Fruit fly (Drosophila melanogaster) whole organism, embryonic: ENCODE data around the gene CG32668.

Experiments used
- Adf1 ChIP-seq: fragments of 200-800 bp; sonication (Bioruptor generic); IDR thresholded peaks from 2 replicates; pipeline ENCODE4 v1.3.6; 2022; ENCODE audit warnings: missing biosample characterization, missing genetic modification characterization
- BtbVII ChIP-seq: fragments of 200-800 bp; sonication (Bioruptor generic); optimal IDR thresholded peaks from 3 replicates; lab custom pipeline; 2017; ENCODE audit warnings: missing biosample characterization, mild to moderate bottlenecking, missing genetic modification characterization
- CG31365 ChIP-seq: fragments of 200-800 bp; sonication (Bioruptor generic); optimal IDR thresholded peaks from 2 replicates; lab custom pipeline; 2018; ENCODE audit warnings: missing biosample characterization, mild to moderate bottlenecking, missing genetic modification characterization
- CG34422 ChIP-seq: fragments of 200-800 bp; sonication (Bioruptor generic); IDR thresholded peaks from 3 replicates; pipeline ENCODE4 v1.3.6; 2022; ENCODE audit warnings: missing biosample characterization, missing genetic modification characterization
- CG4424 ChIP-seq: fragments of 200-800 bp; sonication (Bioruptor generic); optimal IDR thresholded peaks from 3 replicates; lab custom pipeline; 2016; ENCODE audit warnings: missing biosample characterization, missing genetic modification characterization
- CG7556 ChIP-seq: fragments of 200-800 bp; sonication (Bioruptor generic); optimal IDR thresholded peaks from 2 replicates; lab custom pipeline; 2017; ENCODE audit warnings: missing biosample characterization, mild to moderate bottlenecking, missing genetic modification characterization
- CG8290 ChIP-seq, 3 experiments: fragments of 200-800 bp; sonication (Bioruptor generic); optimal IDR thresholded peaks; 2 replicates each; lab custom pipeline; 2016 to 2019; ENCODE audit warnings: missing biosample characterization in 3 of 3, missing genetic modification characterization in 3 of 3, mild to moderate bottlenecking in 2 of 3, moderate library complexity in 1 of 3
- CG8924 ChIP-seq: fragments of 200-800 bp; optimal IDR thresholded peaks from 3 replicates; lab custom pipeline; 2019; ENCODE audit warnings: missing biosample characterization, mild to moderate bottlenecking, missing genetic modification characterization, moderate library complexity
- CG8944 ChIP-seq: fragments of 200-800 bp; sonication (Bioruptor generic); optimal IDR thresholded peaks from 3 replicates; lab custom pipeline; 2016; ENCODE audit warnings: missing biosample characterization, missing genetic modification characterization
- D ChIP-seq, 2 experiments: fragments of 200-800 bp in 1 of 2; fragments of >200 bp in 1 of 2; sonication (Bioruptor generic) in 1 of 2; optimal IDR thresholded peaks; 2 replicates in 1 of 2; 3 replicates in 1 of 2; lab custom pipeline; 2017; ENCODE audit warnings: mild to moderate bottlenecking in 1 of 2, missing biosample characterization in 1 of 2, missing genetic modification characterization in 1 of 2, missing genetic modification reagents in 1 of 2
- Dp ChIP-seq: fragments of 200-800 bp; sonication (Bioruptor generic); optimal IDR thresholded peaks from 2 replicates; lab custom pipeline; 2018; ENCODE audit warnings: missing biosample characterization, mild to moderate bottlenecking, missing genetic modification characterization, moderate library complexity
- Drgx ChIP-seq: fragments of 200-800 bp; sonication (Bioruptor generic); IDR thresholded peaks from 2 replicates; pipeline ENCODE4 v1.3.6; 2022; ENCODE audit warnings: missing biosample characterization, missing genetic modification characterization
- E2f1 ChIP-seq: fragments of 200-800 bp; sonication (Bioruptor generic); IDR thresholded peaks from 2 replicates; pipeline ENCODE4 v1.3.6; 2022; ENCODE audit warnings: missing biosample characterization, missing genetic modification characterization
- Fer1 ChIP-seq: fragments of 200-800 bp; sonication (Bioruptor generic); optimal IDR thresholded peaks from 2 replicates; lab custom pipeline; 2017; ENCODE audit warnings: missing biosample characterization, mild to moderate bottlenecking, missing genetic modification characterization
- GATAe ChIP-seq: fragments of 200-800 bp; sonication (Bioruptor generic); conservative IDR thresholded peaks from 2 replicates; pipeline ENCODE4 v1.3.6; 2022; ENCODE audit warnings: missing biosample characterization, missing genetic modification characterization
- Max ChIP-seq: fragments of 200-800 bp; sonication (Bioruptor generic); optimal IDR thresholded peaks from 2 replicates; lab custom pipeline; 2016; ENCODE audit warnings: missing biosample characterization, mild to moderate bottlenecking, missing genetic modification characterization
- Neu2 ChIP-seq: fragments of 200-800 bp; sonication (Bioruptor generic); optimal IDR thresholded peaks from 3 replicates; lab custom pipeline; 2016; ENCODE audit warnings: missing biosample characterization, missing genetic modification characterization, borderline replicate concordance
- Ravus ChIP-seq: fragments of 200-800 bp; sonication (Bioruptor generic); IDR thresholded peaks from 2 replicates; pipeline ENCODE4 v1.3.6; 2022; ENCODE audit warnings: missing biosample characterization, missing genetic modification characterization
- Rfx ChIP-seq: fragments of 200-800 bp; sonication (Bioruptor generic); IDR thresholded peaks from 2 replicates; pipeline ENCODE4 v1.3.6; 2022; ENCODE audit warnings: missing biosample characterization, missing genetic modification characterization
- Taf1 ChIP-seq: fragments of 200-800 bp; sonication (Bioruptor generic); IDR thresholded peaks from 2 replicates; pipeline ENCODE4 v1.3.6; 2022; ENCODE audit warnings: missing biosample characterization, missing genetic modification characterization
- Vsx1 ChIP-seq: fragments of 200-800 bp; sonication (Bioruptor generic); optimal IDR thresholded peaks from 2 replicates; lab custom pipeline; 2017; ENCODE audit warnings: missing biosample characterization, mild to moderate bottlenecking, missing genetic modification characterization, missing genetic modification reagents
- amos ChIP-seq: fragments of 200-800 bp; sonication (Bioruptor generic); IDR thresholded peaks from 2 replicates; pipeline ENCODE4 v1.3.6; 2022; ENCODE audit warnings: missing biosample characterization, missing genetic modification characterization; ENCODE audit not compliant: partially characterized antibody
- az2 ChIP-seq: fragments of 200-800 bp; sonication (Bioruptor generic); optimal IDR thresholded peaks from 3 replicates; lab custom pipeline; 2016; ENCODE audit warnings: missing biosample characterization, missing genetic modification characterization
- bigmax ChIP-seq: fragments of 200-800 bp; sonication (Bioruptor generic); optimal IDR thresholded peaks from 2 replicates; lab custom pipeline; 2018; ENCODE audit warnings: missing biosample characterization, mild to moderate bottlenecking, missing genetic modification characterization
- br ChIP-seq: fragments of >200 bp; optimal IDR thresholded peaks from 2 replicates; lab custom pipeline; 2017
- cg ChIP-seq: fragments of 200-800 bp; sonication (Bioruptor generic); optimal IDR thresholded peaks from 3 replicates; lab custom pipeline; 2019; ENCODE audit warnings: missing biosample characterization, mild to moderate bottlenecking, missing genetic modification characterization, moderate library complexity
- chinmo ChIP-seq: fragments of 200-800 bp; sonication (Bioruptor generic); IDR thresholded peaks from 4 replicates; pipeline ENCODE4 v1.3.6; 2022; ENCODE audit warnings: missing biosample characterization, missing genetic modification characterization; ENCODE audit not compliant: partially characterized antibody
- crol ChIP-seq: fragments of 200-800 bp; sonication (Bioruptor generic); IDR thresholded peaks from 2 replicates; pipeline ENCODE4 v1.3.6; 2022; ENCODE audit warnings: missing biosample characterization, missing genetic modification characterization
- dm ChIP-seq: fragments of 200-800 bp; sonication (Bioruptor generic); optimal IDR thresholded peaks from 3 replicates; lab custom pipeline; 2016; ENCODE audit warnings: missing biosample characterization, missing genetic modification characterization
- ftz-f1 ChIP-seq: fragments of 200-800 bp; sonication (Bioruptor generic); optimal IDR thresholded peaks from 2 replicates; lab custom pipeline; 2016; ENCODE audit warnings: missing biosample characterization, missing genetic modification characterization
- gfzf ChIP-seq: fragments of 200-800 bp; sonication (Bioruptor generic); optimal IDR thresholded peaks from 2 replicates; lab custom pipeline; 2016; ENCODE audit warnings: missing biosample characterization, mild to moderate bottlenecking, missing genetic modification characterization, moderate library complexity
- grau ChIP-seq: fragments of 200-800 bp; optimal IDR thresholded peaks from 3 replicates; lab custom pipeline; 2019; ENCODE audit warnings: missing biosample characterization, mild to moderate bottlenecking, missing genetic modification characterization, moderate library complexity
- nerfin-1 ChIP-seq: fragments of 200-800 bp; sonication (Bioruptor generic); optimal IDR thresholded peaks from 3 replicates; lab custom pipeline; 2019; ENCODE audit warnings: missing biosample characterization, mild to moderate bottlenecking, missing genetic modification characterization, moderate library complexity
- peb ChIP-seq: fragments of 200-800 bp; sonication (Bioruptor generic); IDR thresholded peaks from 2 replicates; pipeline ENCODE4 v1.3.6; 2022; ENCODE audit warnings: missing biosample characterization, missing genetic modification characterization
- row ChIP-seq: fragments of 200-800 bp; sonication (Bioruptor generic); IDR thresholded peaks from 3 replicates; pipeline ENCODE4 v1.3.6; 2022; ENCODE audit warnings: missing biosample characterization, missing genetic modification characterization
- scrt ChIP-seq: fragments of 200-800 bp; sonication (Bioruptor generic); optimal IDR thresholded peaks from 2 replicates; lab custom pipeline; 2018; ENCODE audit warnings: missing biosample characterization, mild to moderate bottlenecking, missing genetic modification characterization, moderate library complexity
- sd ChIP-seq: fragments of 200-800 bp; sonication (Bioruptor generic); optimal IDR thresholded peaks from 3 replicates; lab custom pipeline; 2018; ENCODE audit warnings: missing biosample characterization, mild to moderate bottlenecking, missing genetic modification characterization, moderate library complexity
- sens ChIP-seq: fragments of 200-800 bp; sonication (Bioruptor generic); peaks from one replicate; lab custom pipeline; 2016; ENCODE audit warnings: missing biosample characterization, missing genetic modification characterization
- sqz ChIP-seq: fragments of 200-800 bp; sonication (Bioruptor generic); optimal IDR thresholded peaks from 3 replicates; lab custom pipeline; 2018; ENCODE audit warnings: missing biosample characterization, mild to moderate bottlenecking, missing genetic modification characterization

CG32668 gene

DNA sequence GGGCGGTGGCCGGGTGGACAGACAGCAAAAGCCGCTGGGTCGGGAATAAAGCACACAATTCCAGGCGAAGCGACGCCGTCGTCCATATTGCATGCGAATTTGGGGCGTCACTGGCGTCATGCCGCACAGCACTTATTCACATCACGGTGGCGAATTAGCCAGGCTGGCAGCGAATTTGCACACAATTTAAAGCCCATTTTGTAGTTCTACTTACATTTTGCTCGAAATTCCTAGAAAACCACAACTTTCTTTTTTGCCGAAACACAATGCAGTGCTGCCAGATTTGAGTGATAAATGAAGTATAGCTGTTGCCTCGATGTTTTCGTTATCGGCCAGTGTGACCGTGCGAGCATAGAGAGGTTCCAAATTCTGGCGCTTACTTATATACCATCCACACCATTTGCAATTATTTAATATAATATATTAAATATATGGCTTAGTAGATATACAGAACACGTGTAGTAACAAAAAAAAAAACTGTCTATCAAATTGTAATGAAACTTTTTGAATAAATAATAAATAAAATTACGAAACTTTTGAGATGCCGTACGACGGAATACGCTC is 11.2 kb downstream of the CG32668 start, which contains the start of gene Ran (continued):
- TF ChIP-seq BtbVII (GFP tag; lab: Kevin White, UChicago): no peak
- TF ChIP-seq amos (GFP tag; lab: Robert Waterston, UW): peak; percentile 52
- no peak for TF ChIP-seq CG4424
- no peak for TF ChIP-seq Max (GFP tag; lab: Kevin White, UChicago)
- no peak for TF ChIP-seq Taf1 (GFP tag; lab: Robert Waterston, UW)
- TF ChIP-seq CG8924 (tag; lab: Kevin White, UChicago): no peak
- no peak for TF ChIP-seq Vsx1 (GFP tag; lab: Kevin White, UChicago)
- TF ChIP-seq sqz: no peak
- no peak for TF ChIP-seq CG8944 (GFP tag; lab: Kevin White, UChicago)
- TF ChIP-seq D (optimal IDR thresholded peaks at IDR 0.05; lab: Kevin White, UChicago): no peak
- TF ChIP-seq D (GFP tag; optimal IDR thresholded peaks at IDR 0.05; lab: Kevin White, UChicago): no peak
- TF ChIP-seq gfzf (GFP tag; lab: Kevin White, UChicago): peak; percentile 59

DNA sequence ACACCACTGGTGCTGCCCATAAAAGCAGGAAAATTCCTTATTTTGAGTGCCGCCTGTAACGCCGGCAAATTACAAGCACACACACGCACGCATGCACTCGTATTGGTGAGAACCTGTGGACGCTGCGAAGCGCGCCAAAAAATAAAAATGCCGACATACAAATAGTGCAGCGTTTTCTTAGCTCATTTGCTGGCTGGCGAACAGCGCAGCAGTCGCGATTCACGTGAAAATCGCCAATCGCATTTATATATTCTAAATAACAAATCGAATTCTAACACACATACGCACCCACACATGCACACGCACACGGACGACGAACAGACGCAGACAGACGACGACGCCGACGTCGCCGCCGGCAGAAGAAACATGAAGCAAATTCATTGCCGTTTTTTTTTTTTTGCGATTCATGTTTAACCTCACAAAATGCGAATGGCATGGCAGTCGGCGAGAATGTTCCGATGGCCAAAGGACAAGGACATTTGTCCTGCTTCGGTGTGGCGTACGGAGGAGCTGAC is 11.9 kb downstream of the CG32668 start:
- TF ChIP-seq Ravus (no peak), peb (GFP tag; lab: Robert Waterston, UW) (no peak), br (no peak), Adf1 (GFP tag; lab: Robert Waterston, UW) (peak; percentile 93), Drgx (GFP tag; lab: Robert Waterston, UW) (0 out of 2 replicates have a peak, but pooled peaks have one; percentile 24), sens (GFP tag; lab: Kevin White, UChicago) (peak; percentile 32), chinmo (GFP tag; lab: Robert Waterston, UW) (0 out of 4 replicates have a peak, but pooled peaks have one; percentile 27), cg (GFP tag; lab: Kevin White, UChicago) (peak; percentile 83), Fer1 (GFP tag; lab: Kevin White, UChicago) (no peak), CG7556 (GFP tag; lab: Kevin White, UChicago) (no peak), row (GFP tag; lab: Robert Waterston, UW) (peak; percentile 18; the same call in 1 of the 3 replicates), sqz (peak; percentile 68), GATAe (GFP tag; lab: Robert Waterston, UW) (no peak), dm (GFP tag; lab: Kevin White, UChicago) (peak; percentile 68), CG8290 (GFP tag; optimal IDR thresholded peaks at IDR 0.05; lab: Kevin White, UChicago) (no peak), CG8290 (tag; optimal IDR thresholded peaks at IDR 0.05; lab: Kevin White, UChicago) (no peak), Neu2 (GFP tag; lab: Kevin White, UChicago) (no peak), bigmax (GFP tag; lab: Kevin White, UChicago) (peak; percentile 92), crol (GFP tag; lab: Robert Waterston, UW) (no peak), Rfx (GFP tag; lab: Robert Waterston, UW) (0 out of 2 replicates have a peak, but pooled peaks have one; percentile 22), CG31365 (tag; lab: Kevin White, UChicago) (no peak), Dp (GFP tag; lab: Kevin White, UChicago) (peak; percentile 7), CG34422 (GFP tag; lab: Robert Waterston, UW) (peak; percentile 63; the same call in 1 of the 3 replicates), scrt (GFP tag; lab: Kevin White, UChicago) (peak; percentile 12), ftz-f1 (GFP tag; lab: Kevin White, UChicago) (peak; percentile 7), nerfin-1 (tag; lab: Kevin White, UChicago) (peak; percentile 64), sd (tag; lab: Kevin White, UChicago) (no peak), az2 (GFP tag; lab: Kevin White, UChicago) (no peak), E2f1 (GFP tag; lab: Robert Waterston, UW) (0 out of 2 replicates have a peak, but pooled peaks have one; percentile 15), grau (peak; percentile 83)
